Worm (Caenorhabditis elegans): ENCODE results near the gene Y51H4A.23.

ce11 chrIV:16718651-16719050, 4.1 kb upstream of the Y51H4A.23 start:
- TF ChIP-seq him-1 (tag; optimal IDR thresholded peaks at IDR 0.05) = no peak
- no peak for TF ChIP-seq dao-5 (tag; optimal IDR thresholded peaks at IDR 0.05)
- TF ChIP-seq W03F9.2 (tag; optimal IDR thresholded peaks at IDR 0.05) = no peak
